Worm (Caenorhabditis elegans) whole organism, late embryonic: Measurements from ENCODE around the gene F23D12.4.

Source experiments
- ceh-45 ChIP-seq: fragments of 200-800 bp; sonication (Bioruptor generic); IDR thresholded peaks from 2 replicates; pipeline ENCODE4 v1.3.6; 2022; ENCODE audit warnings: missing genetic modification reagents, missing genetic modification characterization, missing compliant biosample characterization
- ceh-9 ChIP-seq: sonication (generic microtip); optimal IDR thresholded peaks from 2 replicates; lab custom pipeline; 2016; ENCODE audit warnings: mild to moderate bottlenecking, missing genetic modification characterization, inconsistent platforms, missing compliant biosample characterization
- che-1 ChIP-seq: sonication (generic microtip); optimal IDR thresholded peaks from 2 replicates; lab custom pipeline; 2016; ENCODE audit warnings: mild to moderate bottlenecking, missing genetic modification characterization, missing compliant biosample characterization
- dmd-4 ChIP-seq: sonication (generic microtip); optimal IDR thresholded peaks from 2 replicates; lab custom pipeline; 2016; ENCODE audit warnings: borderline replicate concordance, missing genetic modification characterization, missing compliant biosample characterization
- dve-1 ChIP-seq: sonication (generic microtip); optimal IDR thresholded peaks from 2 replicates; lab custom pipeline; 2017; ENCODE audit warnings: antibody characterized with exemption, mild to moderate bottlenecking, missing genetic modification characterization, missing compliant biosample characterization
- hlh-30 ChIP-seq: sonication (generic microtip); optimal IDR thresholded peaks from 2 replicates; lab custom pipeline; 2017; ENCODE audit warnings: antibody characterized with exemption, missing genetic modification characterization, missing compliant biosample characterization; ENCODE audit not compliant: insufficient read depth
- lim-6 ChIP-seq: sonication (generic microtip); optimal IDR thresholded peaks from 2 replicates; lab custom pipeline; 2016; ENCODE audit warnings: missing genetic modification characterization, missing compliant biosample characterization
- lin-11 ChIP-seq: fragments of 200-800 bp; sonication (Bioruptor generic); optimal IDR thresholded peaks from 2 replicates; lab custom pipeline; 2018; ENCODE audit warnings: mild to moderate bottlenecking, missing genetic modification characterization, missing compliant biosample characterization
- pha-4 ChIP-seq: fragments of 150-350 bp; optimal IDR thresholded peaks from 2 replicates; lab custom pipeline; 2018; ENCODE audit warnings: missing biosample characterization, missing genetic modification reagents, missing genetic modification characterization
- sdc-2 ChIP-seq: sonication (generic microtip); optimal IDR thresholded peaks from 2 replicates; lab custom pipeline; 2016; ENCODE audit warnings: missing genotype, missing genetic modification characterization, missing compliant biosample characterization
- sox-4 ChIP-seq: sonication (generic microtip); optimal IDR thresholded peaks from 2 replicates; lab custom pipeline; 2017; ENCODE audit warnings: mild to moderate bottlenecking, missing genetic modification characterization, inconsistent platforms, missing compliant biosample characterization

DNA sequence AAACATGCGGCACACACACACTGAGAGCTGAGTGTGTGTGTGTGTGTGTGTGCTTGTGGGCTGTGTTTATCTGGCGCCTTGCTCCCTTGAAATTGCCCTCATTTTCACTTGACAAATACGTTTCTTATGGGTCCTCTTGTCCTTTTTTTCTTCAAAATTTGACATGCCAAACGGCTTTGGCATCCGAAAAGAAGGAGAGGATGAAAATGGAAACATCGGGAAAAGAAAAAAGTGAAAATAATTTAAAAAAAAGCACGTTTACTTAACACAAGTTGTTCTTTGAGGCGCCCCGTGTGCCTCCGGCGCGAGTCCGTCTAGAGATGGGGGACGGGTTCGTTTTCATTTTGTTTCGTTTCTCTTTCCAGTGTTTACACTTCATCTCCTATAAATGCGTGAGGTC, 50.3 kb downstream of the F23D12.4 start:
- TF ChIP-seq dve-1 (tag; lab: Kevin White, UChicago) (no peak), ceh-9 (no peak), dmd-4 (no peak), pha-4 (tag; lab: Kevin White, UChicago) (no peak), sox-4 (tag; lab: Kevin White, UChicago) (no peak), hlh-30 (no peak), sdc-2 (tag; lab: Kevin White, UChicago) (no peak), lin-11 (no peak), che-1 (tag; lab: Kevin White, UChicago) (no peak), lim-6 (tag; lab: Kevin White, UChicago) (no peak), ceh-45 (no peak)
